Fruit fly (Drosophila melanogaster): ENCODE measurements around the gene CG10097.

CG10097 gene

DNA sequence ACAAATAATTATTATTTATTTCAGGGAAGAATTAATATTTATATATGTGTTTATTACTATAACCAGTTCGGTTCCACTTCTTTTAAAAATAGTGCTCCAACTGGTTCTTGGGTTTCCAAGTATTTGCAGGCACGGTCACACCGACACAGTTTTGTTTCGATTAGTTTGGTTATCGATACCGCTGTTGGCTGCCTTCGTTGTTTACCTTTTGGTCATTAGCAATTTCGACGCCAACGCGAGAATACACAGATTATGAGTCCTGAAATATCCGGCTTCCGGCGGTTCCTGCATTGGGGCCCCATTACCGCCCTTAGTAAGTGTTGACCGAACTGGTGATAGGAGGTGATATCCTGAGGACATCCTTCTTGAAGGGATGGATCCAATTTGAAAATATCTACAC lies 12.4 kb upstream of the CG10097 start, which contains the start of gene CG5196:
TSS of gene CG5196 (plus strand) at position 157 of the 400 bp plus-strand sequence.
- TF ChIP-seq Xrp1 (GFP tag; IDR thresholded peaks at IDR 0.05), result 0 out of 2 replicates have a peak, but pooled peaks have one; percentile 12
- peak; percentile 35 for TF ChIP-seq CG12391 (tag; optimal IDR thresholded peaks at IDR 0.05)
- peak; percentile 31 for TF ChIP-seq grau (tag; optimal IDR thresholded peaks at IDR 0.05)
- no peak for TF ChIP-seq Six4 (GFP tag; optimal IDR thresholded peaks at IDR 0.05)
- TF ChIP-seq ase (GFP tag; IDR thresholded peaks at IDR 0.05), result no peak
- no peak for TF ChIP-seq Gug (GFP tag; IDR thresholded peaks at IDR 0.05)
- peak; percentile 67; the same call in 1 of the 4 replicates for TF ChIP-seq chinmo (GFP tag; IDR thresholded peaks at IDR 0.05; ENCODE audit: partially characterized antibody)
- no peak for TF ChIP-seq Fer2 (tag; optimal IDR thresholded peaks at IDR 0.05)
- no peak for TF ChIP-seq CG6175 (GFP tag; IDR thresholded peaks at IDR 0.05)
- TF ChIP-seq Hmr (GFP tag; optimal IDR thresholded peaks at IDR 0.05), result peak; percentile 41
- no peak for TF ChIP-seq sr (GFP tag; IDR thresholded peaks at IDR 0.05)
- no peak for TF ChIP-seq Dfd (GFP tag; optimal IDR thresholded peaks at IDR 0.05)
- no peak for TF ChIP-seq CG15269 (tag; optimal IDR thresholded peaks at IDR 0.05)
- no peak for TF ChIP-seq Lpt (GFP tag; optimal IDR thresholded peaks at IDR 0.05)
- TF ChIP-seq CG13894 (tag; optimal IDR thresholded peaks at IDR 0.05), result peak; percentile 51
- TF ChIP-seq CG10267 (tag; optimal IDR thresholded peaks at IDR 0.05), result peak; percentile 62
- no peak for TF ChIP-seq CG32767 (GFP tag; IDR thresholded peaks at IDR 0.05)
- TF ChIP-seq lola (GFP tag; optimal IDR thresholded peaks at IDR 0.05), result no peak
- TF ChIP-seq CG10274 (GFP tag; optimal IDR thresholded peaks at IDR 0.05), result no peak
- peak; percentile 49 for TF ChIP-seq CG17186 (GFP tag; optimal IDR thresholded peaks at IDR 0.05)
- TF ChIP-seq slou (GFP tag; optimal IDR thresholded peaks at IDR 0.05), result no peak
- no peak for TF ChIP-seq GATAe (GFP tag; conservative IDR thresholded peaks at IDR 0.05)
- no peak for TF ChIP-seq Blimp-1 (GFP tag; optimal IDR thresholded peaks at IDR 0.05)
- TF ChIP-seq Myb (GFP tag; optimal IDR thresholded peaks at IDR 0.05), result peak; percentile 15
- TF ChIP-seq Jarid2 (GFP tag; optimal IDR thresholded peaks at IDR 0.05), result no peak
- no peak for TF ChIP-seq Side (GFP tag; optimal IDR thresholded peaks at IDR 0.05)
- TF ChIP-seq bsh (GFP tag; optimal IDR thresholded peaks at IDR 0.05), result no peak
- no peak for TF ChIP-seq BtbVII (GFP tag; optimal IDR thresholded peaks at IDR 0.05)
- peak; percentile 77 for TF ChIP-seq bbx (GFP tag; IDR thresholded peaks at IDR 0.05; ENCODE audit: partially characterized antibody)
- TF ChIP-seq gsb-n (tag; optimal IDR thresholded peaks at IDR 0.05), result peak; percentile 20
- TF ChIP-seq Hr39 (optimal IDR thresholded peaks at IDR 0.05), result no peak
- TF ChIP-seq CG4282 (GFP tag; optimal IDR thresholded peaks at IDR 0.05), result no peak
- TF ChIP-seq ems (GFP tag; optimal IDR thresholded peaks at IDR 0.05), result no peak
- peak; percentile 88 for TF ChIP-seq CG9797 (GFP tag; optimal IDR thresholded peaks at IDR 0.05)
- TF ChIP-seq pita (GFP tag; optimal IDR thresholded peaks at IDR 0.05), result no peak
- TF ChIP-seq az2 (GFP tag; optimal IDR thresholded peaks at IDR 0.05), result no peak
- TF ChIP-seq Gsc (GFP tag; IDR thresholded peaks at IDR 0.05), result no peak
- TF ChIP-seq CG3726 (GFP tag; IDR thresholded peaks at IDR 0.05), result no peak; the same call in 2 of the 3 replicates
- peak; percentile 36 for TF ChIP-seq CG17829 (tag; optimal IDR thresholded peaks at IDR 0.05)
- TF ChIP-seq CG7928 (GFP tag; optimal IDR thresholded peaks at IDR 0.05), result peak; percentile 7
- peak; percentile 23 for TF ChIP-seq CG2120 (GFP tag; optimal IDR thresholded peaks at IDR 0.05)
- no peak for TF ChIP-seq lmd (GFP tag; IDR thresholded peaks at IDR 0.05)
- TF ChIP-seq CG12299 (tag; optimal IDR thresholded peaks at IDR 0.05), result peak; percentile 24
- peak; percentile 11 for TF ChIP-seq CG10979 (tag; optimal IDR thresholded peaks at IDR 0.05)
- no peak for TF ChIP-seq en (GFP tag; optimal IDR thresholded peaks at IDR 0.05)
- TF ChIP-seq sna (GFP tag; IDR thresholded peaks at IDR 0.05; ENCODE audit: partially characterized antibody), result peak; percentile 60
- no peak for TF ChIP-seq Sox100B (GFP tag; optimal IDR thresholded peaks at IDR 0.05)
- no peak for TF ChIP-seq CG1792 (GFP tag; optimal IDR thresholded peaks at IDR 0.05)
- no peak for TF ChIP-seq CG2202 (tag; optimal IDR thresholded peaks at IDR 0.05)
- peak; percentile 52; the same call in 2 of the 3 replicates for TF ChIP-seq CG16813 (GFP tag; IDR thresholded peaks at IDR 0.05; ENCODE audit: partially characterized antibody)
- peak; percentile 60 for TF ChIP-seq CG14710 (tag; optimal IDR thresholded peaks at IDR 0.05)
